Fruit fly (Drosophila melanogaster): ENCODE data around the gene Cyp4d8.

- TF ChIP-seq CG12391 (tag; optimal IDR thresholded peaks at IDR 0.05) (no peak), CG8281 (tag; optimal IDR thresholded peaks at IDR 0.05) (no peak), Xrp1 (GFP tag; IDR thresholded peaks at IDR 0.05) (no peak), Aef1 (GFP tag; IDR thresholded peaks at IDR 0.05) (no peak), pan (optimal IDR thresholded peaks at IDR 0.05) (no peak), pan (GFP tag; optimal IDR thresholded peaks at IDR 0.05 in 1 of 2, IDR thresholded peaks at IDR 0.05 in 1 of 2) (no peak), pho (GFP tag; optimal IDR thresholded peaks at IDR 0.05) (no peak), CG7928 (GFP tag; optimal IDR thresholded peaks at IDR 0.05) (no peak), tx (GFP tag; optimal IDR thresholded peaks at IDR 0.05) (no peak), ac (GFP tag; optimal IDR thresholded peaks at IDR 0.05) (no peak), Sin3A (optimal IDR thresholded peaks at IDR 0.05) (no peak)
Observed at dm6 chr3L:7542357-7542756, 46.4 kb upstream of the Cyp4d8 start, which contains the start of gene CG32376.
